Worm (Caenorhabditis elegans): ENCODE results near the gene Y39G8B.1.

The Y39G8B.1 gene

ce11 chrII:14018192-14018591 is 44.6 kb upstream of the Y39G8B.1 start (continued):
- TF ChIP-seq Y53F4B.3 (GFP tag; IDR thresholded peaks at IDR 0.05) (peak; percentile 34; the same call in 1 of the 2 replicates), nhr-179 (tag; optimal IDR thresholded peaks at IDR 0.05) (peak; percentile 73), efl-1 (GFP tag; optimal IDR thresholded peaks at IDR 0.05) (peak; percentile 44), Y56A3A.18 (GFP tag; IDR thresholded peaks at IDR 0.05) (peak; percentile 93), T07F8.4 (tag; optimal IDR thresholded peaks at IDR 0.05) (peak; percentile 39), die-1 (tag; optimal IDR thresholded peaks at IDR 0.05) (no peak), lir-1 (GFP tag; conservative IDR thresholded peaks at IDR 0.05) (no peak), ztf-26 (tag; optimal IDR thresholded peaks at IDR 0.05) (peak; percentile 81), dpl-1 (GFP tag; optimal IDR thresholded peaks at IDR 0.05) (peak; percentile 3), him-1 (tag; optimal IDR thresholded peaks at IDR 0.05) (peak; percentile 97), nhr-27 (tag; optimal IDR thresholded peaks at IDR 0.05) (peak; percentile 70), ztf-25 (GFP tag; IDR thresholded peaks at IDR 0.05) (no peak), ztf-22 (GFP tag; optimal IDR thresholded peaks at IDR 0.05) (no peak), K12H6.12 (tag; optimal IDR thresholded peaks at IDR 0.05) (peak; percentile 31), let-526 (GFP tag; IDR thresholded peaks at IDR 0.05) (no peak), chd-7 (tag; optimal IDR thresholded peaks at IDR 0.05) (peak; percentile 75), nhr-90 (tag; optimal IDR thresholded peaks at IDR 0.05) (no peak), hmg-1.2 (GFP tag; IDR thresholded peaks at IDR 0.05) (peak; percentile 100), tbx-9 (tag; optimal IDR thresholded peaks at IDR 0.05; ENCODE audit: borderline replicate concordance) (peak; percentile 14), dox-1 (GFP tag; IDR thresholded peaks at IDR 0.05) (peak; percentile 95), rec-8 (tag; optimal IDR thresholded peaks at IDR 0.05) (peak; percentile 6 to 28), F23B12.7 (tag; optimal IDR thresholded peaks at IDR 0.05; ENCODE audit: insufficient read depth) (peak; percentile 81), hmg-20 (GFP tag; IDR thresholded peaks at IDR 0.05) (peak; percentile 74), lsy-27 (tag; optimal IDR thresholded peaks at IDR 0.05; ENCODE audit: borderline replicate concordance, insufficient read depth) (peak; percentile 1), B0261.1 (tag; optimal IDR thresholded peaks at IDR 0.05) (peak; percentile 36), K11D2.4 (GFP tag; IDR thresholded peaks at IDR 0.05) (peak; percentile 74; the same call in 1 of the 2 replicates), rpc-1 (optimal IDR thresholded peaks at IDR 0.05) (no peak), rpc-1 (tag; optimal IDR thresholded peaks at IDR 0.05) (peak; percentile 10), tlf-1 (GFP tag; optimal IDR thresholded peaks at IDR 0.05) (peak; percentile 89), F49E8.2 (tag; optimal IDR thresholded peaks at IDR 0.05; ENCODE audit: insufficient read depth) (peak; percentile 88), unc-130 (GFP tag; optimal IDR thresholded peaks at IDR 0.05) (peak; percentile 60), dpff-1 (tag; optimal IDR thresholded peaks at IDR 0.05) (peak; percentile 89), snpc-4 (GFP tag; optimal IDR thresholded peaks at IDR 0.05) (peak; percentile 99), snpc-4 (tag; optimal IDR thresholded peaks at IDR 0.05) (peak; percentile 99 to 100 (median 100)), ceh-40 (GFP tag; IDR thresholded peaks at IDR 0.05) (no peak), somi-1 (GFP tag; optimal IDR thresholded peaks at IDR 0.05) (peak; percentile 23), F55B11.4 (tag; optimal IDR thresholded peaks at IDR 0.05; ENCODE audit: borderline replicate concordance, insufficient read depth) (no peak), pbrm-1 (GFP tag; IDR thresholded peaks at IDR 0.05) (peak; percentile 97), attf-3 (GFP tag; conservative IDR thresholded peaks at IDR 0.05) (no peak), hlh-12 (tag; optimal IDR thresholded peaks at IDR 0.05) (peak; percentile 5), attf-6 (GFP tag; IDR thresholded peaks at IDR 0.05) (peak; percentile 96), lin-54 (GFP tag; optimal IDR thresholded peaks at IDR 0.05) (peak; percentile 85), ceh-91 (GFP tag; IDR thresholded peaks at IDR 0.05) (0 out of 2 replicates have a peak, but pooled peaks have one; percentile 25), Y67H2A.10 (GFP tag; conservative IDR thresholded peaks at IDR 0.05) (no peak), ceh-58 (GFP tag; IDR thresholded peaks at IDR 0.05) (no peak), cebp-1 (GFP tag; IDR thresholded peaks at IDR 0.05) (no peak), cebp-1 (tag; optimal IDR thresholded peaks at IDR 0.05) (peak; percentile 73), B0035.1 (tag; optimal IDR thresholded peaks at IDR 0.05) (peak; percentile 37), ceh-27 (GFP tag; optimal IDR thresholded peaks at IDR 0.05) (peak; percentile 39)
